Worm (Caenorhabditis elegans) whole organism, L2 larva: Measurements from ENCODE around the gene twk-8.

Experiments used
- unc-62 ChIP-seq: fragments of 150-350 bp; optimal IDR thresholded peaks from 2 replicates; lab custom pipeline; 2014; ENCODE audit warnings: missing biosample characterization, missing genetic modification reagents, missing genetic modification characterization
- zag-1 ChIP-seq: fragments of 150-350 bp; optimal IDR thresholded peaks from 2 replicates; lab custom pipeline; 2014; ENCODE audit warnings: missing biosample characterization, missing genetic modification characterization

ce11 chrIV:9107464-9107863 is 25.3 kb downstream of the twk-8 start:
- TF ChIP-seq zag-1 (tag; lab: Kevin White, UChicago), result no peak
- TF ChIP-seq unc-62, result no peak
